Worm (Caenorhabditis elegans) whole organism, L2 larva: ENCODE data around the gene srh-3.
"Not testable (repeated sequence)": the region's sequence is repeated elsewhere in the genome, so short reads cannot be mapped to it uniquely, and the experiment has no call there.

ENCODE experiments used
- C34F6.9 ChIP-seq: fragments of 150-350 bp; optimal IDR thresholded peaks from 2 replicates; lab custom pipeline; 2014; ENCODE audit warnings: missing biosample characterization, missing genetic modification characterization
- F13H6.1 ChIP-seq: sonication (generic microtip); optimal IDR thresholded peaks from 2 replicates; lab custom pipeline; 2016; ENCODE audit warnings: missing genetic modification characterization, missing compliant biosample characterization
- Y55F3AM.14 ChIP-seq: fragments of 200-800 bp; sonication (Bioruptor generic); optimal IDR thresholded peaks from 2 replicates; lab custom pipeline; 2018; ENCODE audit warnings: mild to moderate bottlenecking, missing genetic modification characterization, missing compliant biosample characterization
- ZK546.5 ChIP-seq: sonication (generic microtip); optimal IDR thresholded peaks from 2 replicates; lab custom pipeline; 2017; ENCODE audit warnings: missing biosample characterization, missing genetic modification characterization
- alr-1 ChIP-seq: fragments of 150-350 bp; optimal IDR thresholded peaks from 2 replicates; lab custom pipeline; 2014; ENCODE audit warnings: missing biosample characterization, missing genetic modification characterization
- ama-1 ChIP-seq: fragments of 150-350 bp; optimal IDR thresholded peaks from 2 replicates; lab custom pipeline; 2018; ENCODE audit warnings: inconsistent platforms
- ceh-16 ChIP-seq: fragments of 150-350 bp; optimal IDR thresholded peaks from 2 replicates; lab custom pipeline; 2014; ENCODE audit warnings: missing biosample characterization, missing genetic modification characterization
- ceh-82 ChIP-seq: fragments of 150-350 bp; optimal IDR thresholded peaks from 2 replicates; lab custom pipeline; 2014; ENCODE audit warnings: missing biosample characterization, missing genetic modification characterization
- crh-2 ChIP-seq: sonication (generic microtip); optimal IDR thresholded peaks from 2 replicates; lab custom pipeline; 2017; ENCODE audit warnings: missing biosample characterization, missing genetic modification characterization
- dmd-4 ChIP-seq: sonication (generic microtip); optimal IDR thresholded peaks from 2 replicates; lab custom pipeline; 2017; ENCODE audit warnings: missing biosample characterization, missing genetic modification characterization
- gmeb-1 ChIP-seq: fragments of 150-350 bp; optimal IDR thresholded peaks from 2 replicates; lab custom pipeline; 2014; ENCODE audit warnings: missing biosample characterization, missing genetic modification characterization
- lin-11 ChIP-seq: fragments of 150-350 bp; sonication (generic microtip); optimal IDR thresholded peaks from 2 replicates; lab custom pipeline; 2014; ENCODE audit warnings: missing biosample characterization, missing genetic modification characterization, inconsistent platforms, mixed read lengths
- lin-13 ChIP-seq: fragments of 150-350 bp; optimal IDR thresholded peaks from 2 replicates; lab custom pipeline; 2014; ENCODE audit warnings: missing biosample characterization, missing genetic modification reagents, missing genetic modification characterization
- lin-39 ChIP-seq: fragments of 150-350 bp; optimal IDR thresholded peaks from 2 replicates; lab custom pipeline; 2014; ENCODE audit warnings: missing biosample characterization, missing genetic modification reagents, missing genetic modification characterization
- lsy-2 ChIP-seq, 2 experiments: fragments of 150-350 bp in 1 of 2; sonication (generic microtip) in 1 of 2; optimal IDR thresholded peaks; 2 replicates each; lab custom pipeline; 2014 to 2017; ENCODE audit warnings: missing biosample characterization in 2 of 2, missing genetic modification characterization in 2 of 2
- mab-5 ChIP-seq: fragments of 150-350 bp; optimal IDR thresholded peaks from 2 replicates; lab custom pipeline; 2014; ENCODE audit warnings: missing biosample characterization, missing genetic modification characterization
- mbf-1 ChIP-seq: sonication (generic microtip); optimal IDR thresholded peaks from 2 replicates; lab custom pipeline; 2017; ENCODE audit warnings: missing biosample characterization, missing genetic modification characterization
- mdl-1 ChIP-seq, 2 experiments: fragments of 150-350 bp in 1 of 2; sonication (generic microtip) in 1 of 2; optimal IDR thresholded peaks; 2 replicates each; lab custom pipeline; 2017; ENCODE audit warnings: missing biosample characterization in 2 of 2, missing genetic modification characterization in 2 of 2
- nhr-10 ChIP-seq: sonication (generic microtip); optimal IDR thresholded peaks from 2 replicates; lab custom pipeline; 2017; ENCODE audit warnings: missing biosample characterization, missing genetic modification characterization
- nhr-11 ChIP-seq: fragments of 150-350 bp; optimal IDR thresholded peaks from 2 replicates; lab custom pipeline; 2014; ENCODE audit warnings: missing biosample characterization, missing genetic modification characterization
- nhr-129 ChIP-seq: fragments of 150-350 bp; optimal IDR thresholded peaks from 2 replicates; lab custom pipeline; 2014; ENCODE audit warnings: missing biosample characterization, missing genetic modification characterization
- nhr-21 ChIP-seq: fragments of 150-350 bp; optimal IDR thresholded peaks from 2 replicates; lab custom pipeline; 2014; ENCODE audit warnings: missing biosample characterization, missing genetic modification characterization
- nhr-23 ChIP-seq: fragments of 150-350 bp; optimal IDR thresholded peaks from 2 replicates; lab custom pipeline; 2014; ENCODE audit warnings: missing biosample characterization, missing genetic modification reagents, missing genetic modification characterization
- nhr-237 ChIP-seq: fragments of 150-350 bp; optimal IDR thresholded peaks from 2 replicates; lab custom pipeline; 2014; ENCODE audit warnings: missing biosample characterization, missing genetic modification characterization
- nhr-6 ChIP-seq: fragments of 150-350 bp; optimal IDR thresholded peaks from 2 replicates; lab custom pipeline; 2014; ENCODE audit warnings: missing biosample characterization, missing genetic modification characterization
- nhr-77 ChIP-seq: fragments of 150-350 bp; optimal IDR thresholded peaks from 2 replicates; lab custom pipeline; 2014; ENCODE audit warnings: missing biosample characterization, missing genetic modification characterization
- peb-1 ChIP-seq: fragments of 150-350 bp; optimal IDR thresholded peaks from 2 replicates; lab custom pipeline; 2014; ENCODE audit warnings: missing biosample characterization, missing genetic modification characterization
- sem-4 ChIP-seq: fragments of 150-350 bp; optimal IDR thresholded peaks from 2 replicates; lab custom pipeline; 2014; ENCODE audit warnings: missing biosample characterization, missing genetic modification reagents, missing genetic modification characterization
- sma-3 ChIP-seq: sonication (generic microtip); optimal IDR thresholded peaks from 2 replicates; lab custom pipeline; 2016; ENCODE audit warnings: missing genetic modification reagents, missing genetic modification characterization, missing compliant biosample characterization
- snpc-4 ChIP-seq: fragments of 150-350 bp; optimal IDR thresholded peaks from 2 replicates; lab custom pipeline; 2014; ENCODE audit warnings: missing biosample characterization, missing genetic modification characterization
- unc-39 ChIP-seq: fragments of 150-350 bp; optimal IDR thresholded peaks from 2 replicates; lab custom pipeline; 2014; ENCODE audit warnings: missing biosample characterization, missing genetic modification characterization
- unc-55 ChIP-seq: fragments of 150-350 bp; sonication (generic microtip); optimal IDR thresholded peaks from 3 replicates; lab custom pipeline; 2014; ENCODE audit warnings: missing biosample characterization, missing genetic modification reagents, missing genetic modification characterization
- ztf-4 ChIP-seq: fragments of 150-350 bp; optimal IDR thresholded peaks from 2 replicates; lab custom pipeline; 2014; ENCODE audit warnings: missing biosample characterization, missing genetic modification characterization

srh-3 gene

ce11 chrV:1668216-1668615, 14.2 kb upstream of the srh-3 start, which contains the start of gene irld-42:
Gene irld-42 (plus strand): TSS chrV:1668516.
- TF ChIP-seq F13H6.1 = no peak
- TF ChIP-seq nhr-77 (tag; lab: Kevin White, UChicago) = no peak
- no peak for TF ChIP-seq mab-5 (tag; lab: Kevin White, UChicago)
- TF ChIP-seq peb-1 (tag; lab: Kevin White, UChicago) = no peak
- TF ChIP-seq nhr-10 (tag; lab: Kevin White, UChicago) = no peak
- no peak for TF ChIP-seq sem-4 (tag; lab: Kevin White, UChicago)
- no peak for TF ChIP-seq dmd-4
- TF ChIP-seq nhr-129 = no peak
- no peak for TF ChIP-seq ztf-4 (tag; lab: Kevin White, UChicago)
- no peak for TF ChIP-seq ama-1
- no peak for TF ChIP-seq mdl-1 (tag; optimal IDR thresholded peaks at IDR 0.05; lab: Kevin White, UChicago)
- no peak for TF ChIP-seq sma-3 (GFP tag; lab: Kevin White, UChicago)
- no peak for TF ChIP-seq nhr-23 (tag; lab: Kevin White, UChicago)

- TF ChIP-seq lsy-2 (tag; optimal IDR thresholded peaks at IDR 0.05; lab: Kevin White, UChicago) (no peak), alr-1 (tag; lab: Kevin White, UChicago) (no peak), gmeb-1 (tag; lab: Kevin White, UChicago) (no peak), C34F6.9 (tag; lab: Kevin White, UChicago) (no peak), Y55F3AM.14 (GFP tag; lab: Kevin White, UChicago) (no peak), nhr-6 (tag; lab: Kevin White, UChicago) (no peak), nhr-11 (no peak), nhr-21 (tag; lab: Kevin White, UChicago) (no peak), nhr-77 (tag; lab: Kevin White, UChicago) (no peak), ceh-82 (tag; lab: Kevin White, UChicago) (no peak), mab-5 (tag; lab: Kevin White, UChicago) (no peak), unc-39 (tag; lab: Kevin White, UChicago) (no peak), nhr-237 (no peak), unc-55 (GFP tag; lab: Kevin White, UChicago) (no peak), crh-2 (tag; lab: Kevin White, UChicago) (no peak), ama-1 (no peak), nhr-129 (no peak), snpc-4 (tag; lab: Kevin White, UChicago) (no peak), lin-11 (no peak)
- TF ChIP-seq, all 48 proteins: peak for 0
Measured at ce11 chrV:1678228-1678627, 4.2 kb upstream of the srh-3 start, which contains the start of gene srw-98. Gene srw-98 (minus strand): TSS chrV:1678328.

ce11 chrV:1680770-1681169, 1.6 kb upstream of the srh-3 start, which contains the start of gene srw-91:
Gene srw-91 (minus strand): TSS chrV:1680870.
- no peak for TF ChIP-seq ZK546.5 (tag; lab: Kevin White, UChicago)
- no peak for TF ChIP-seq nhr-6 (tag; lab: Kevin White, UChicago)
- no peak for TF ChIP-seq C34F6.9 (tag; lab: Kevin White, UChicago)

ce11 chrV:1685328-1685727, 2.9 kb downstream of the srh-3 start, which contains the start of gene srh-5:
Gene srh-5 (plus strand): TSS chrV:1685628.
- TF ChIP-seq ztf-4 (tag; lab: Kevin White, UChicago) = no peak
- TF ChIP-seq nhr-23 (tag; lab: Kevin White, UChicago) = no peak
- TF ChIP-seq lin-13 (GFP tag; lab: Kevin White, UChicago) = no peak
- TF ChIP-seq nhr-237 = no peak
- TF ChIP-seq ceh-16 (tag; lab: Kevin White, UChicago) = no peak

ce11 chrV:1692494-1692893, 10.1 kb downstream of the srh-3 start, which contains the start of gene Y46H3C.5:
Gene Y46H3C.5 (minus strand): TSS chrV:1692495.
- not testable (repeated sequence) for TF ChIP-seq nhr-11; Y55F3AM.14 (GFP tag; lab: Kevin White, UChicago); mbf-1

ce11 chrV:1693876-1694275, 11.5 kb downstream of the srh-3 start, which contains the start of gene Y46H3C.7:
Gene Y46H3C.7 (minus strand): TSS chrV:1694022.
- TF ChIP-seq lin-39 (tag; lab: Kevin White, UChicago); Y55F3AM.14 (GFP tag; lab: Kevin White, UChicago); ama-1: not testable (repeated sequence)
